Worm (Caenorhabditis elegans): Measurements from ENCODE around the gene rop-1.

DNA sequence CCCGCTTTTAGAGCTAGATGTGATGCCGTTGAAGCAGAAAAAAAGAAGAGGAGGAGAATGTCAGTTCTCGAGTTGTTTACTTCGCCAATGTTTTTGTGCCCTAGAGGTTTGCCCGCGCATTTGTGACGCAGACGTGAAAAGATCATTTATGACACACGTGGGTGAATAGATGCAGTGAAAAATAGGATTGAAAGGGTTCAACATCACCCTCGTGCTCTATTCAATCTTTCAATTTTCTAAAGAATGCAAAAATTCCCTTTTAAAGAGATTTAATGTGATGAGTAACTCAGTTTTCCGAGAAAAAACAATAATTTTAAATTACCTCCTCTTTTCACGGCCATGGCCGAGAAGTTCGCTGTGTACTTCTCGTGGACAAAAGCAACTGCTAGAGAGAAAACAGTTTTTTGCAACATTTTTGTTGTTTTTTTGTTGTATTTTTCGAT lies 8.4 kb downstream of the rop-1 start:
- TF ChIP-seq W03F9.2 (tag; optimal IDR thresholded peaks at IDR 0.05) (no peak), him-1 (tag; optimal IDR thresholded peaks at IDR 0.05) (no peak)
